Fruit fly (Drosophila melanogaster): Measurements from ENCODE around the gene Myo61F.

Gene Myo61F

dm6 chr3L:1376014-1376745 lies 57.9 kb downstream of the Myo61F start (continued):
- TF ChIP-seq lbe (GFP tag; optimal IDR thresholded peaks at IDR 0.05) (no peak), chm (GFP tag; IDR thresholded peaks at IDR 0.05) (no peak), ato (GFP tag; IDR thresholded peaks at IDR 0.05; ENCODE audit: partially characterized antibody) (no peak), CG10462 (GFP tag; optimal IDR thresholded peaks at IDR 0.05) (peak; percentile 23), Max (GFP tag; optimal IDR thresholded peaks at IDR 0.05) (no peak), CG9437 (GFP tag; optimal IDR thresholded peaks at IDR 0.05) (peak; percentile 29), vnd (GFP tag; IDR thresholded peaks at IDR 0.05; ENCODE audit: partially characterized antibody) (0 out of 3 replicates have a peak, but pooled peaks have one; percentile 45), schlank (tag; optimal IDR thresholded peaks at IDR 0.05) (no peak), cg (GFP tag; optimal IDR thresholded peaks at IDR 0.05) (no peak), CG1602 (GFP tag; optimal IDR thresholded peaks at IDR 0.05) (peak; percentile 22), CG16779 (GFP tag; IDR thresholded peaks at IDR 0.05) (no peak), CG14014 (GFP tag; IDR thresholded peaks at IDR 0.05) (0 out of 2 replicates have a peak, but pooled peaks have one; percentile 34), Ada2b (GFP tag; IDR thresholded peaks at IDR 0.05) (0 out of 2 replicates have a peak, but pooled peaks have one; percentile 21), pho (GFP tag; optimal IDR thresholded peaks at IDR 0.05) (no peak), lola (GFP tag; optimal IDR thresholded peaks at IDR 0.05) (peak in 1 of 3 experiments; percentile 31), ac (GFP tag; optimal IDR thresholded peaks at IDR 0.05) (no peak), twi (tag; optimal IDR thresholded peaks at IDR 0.05) (no peak), pb (GFP tag; optimal IDR thresholded peaks at IDR 0.05) (no peak), Abd-B (GFP tag; optimal IDR thresholded peaks at IDR 0.05) (peak; percentile 41), CG15011 (GFP tag; optimal IDR thresholded peaks at IDR 0.05) (no peak), CG32532 (GFP tag; IDR thresholded peaks at IDR 0.05) (peak; percentile 20; the same call in 1 of the 2 replicates), CG32772 (GFP tag; IDR thresholded peaks at IDR 0.05) (peak; percentile 26; the same call in 1 of the 2 replicates), fd96Cb (tag; optimal IDR thresholded peaks at IDR 0.05) (peak; percentile 37), CG18476 (GFP tag; optimal IDR thresholded peaks at IDR 0.05) (no peak), nom (GFP tag; optimal IDR thresholded peaks at IDR 0.05) (no peak), NC2β (GFP tag; optimal IDR thresholded peaks at IDR 0.05) (no peak), CG17829 (tag; optimal IDR thresholded peaks at IDR 0.05) (peak; percentile 34), tup (GFP tag; optimal IDR thresholded peaks at IDR 0.05) (no peak), br (optimal IDR thresholded peaks at IDR 0.05) (no peak), B-H1 (GFP tag; IDR thresholded peaks at IDR 0.05) (peak; percentile 26; the same call in 2 of the 3 replicates), Xbp1 (GFP tag; optimal IDR thresholded peaks at IDR 0.05) (peak; percentile 57), amos (GFP tag; IDR thresholded peaks at IDR 0.05; ENCODE audit: partially characterized antibody) (no peak), CG12744 (GFP tag; optimal IDR thresholded peaks at IDR 0.05) (no peak), HmgD (GFP tag; optimal IDR thresholded peaks at IDR 0.05) (no peak), fru (optimal IDR thresholded peaks at IDR 0.05) (no peak), CG18599 (GFP tag; optimal IDR thresholded peaks at IDR 0.05) (peak; percentile 6), CG13287 (GFP tag; IDR thresholded peaks at IDR 0.05; ENCODE audit: partially characterized antibody) (peak; percentile 68), Dip2 (GFP tag; IDR thresholded peaks at IDR 0.05) (no peak), slou (GFP tag; optimal IDR thresholded peaks at IDR 0.05) (no peak), ranshi (GFP tag; IDR thresholded peaks at IDR 0.05) (no peak), Atf-2 (GFP tag; optimal IDR thresholded peaks at IDR 0.05) (no peak), CG2875 (GFP tag; optimal IDR thresholded peaks at IDR 0.05) (peak; percentile 47), CG4424 (GFP tag; optimal IDR thresholded peaks at IDR 0.05) (peak; percentile 31), sc (optimal IDR thresholded peaks at IDR 0.05) (no peak), sc (GFP tag; optimal IDR thresholded peaks at IDR 0.05) (no peak), CG31224 (GFP tag; IDR thresholded peaks at IDR 0.05) (no peak), aop (GFP tag; IDR thresholded peaks at IDR 0.05) (no peak), CG9727 (GFP tag; optimal IDR thresholded peaks at IDR 0.05) (no peak), esg (GFP tag; conservative IDR thresholded peaks at IDR 0.05) (peak; percentile 54; the same call in 1 of the 2 replicates), fu2 (GFP tag; optimal IDR thresholded peaks at IDR 0.05) (no peak)

Data from whole organism, embryonic.